Fruit fly (Drosophila melanogaster): ENCODE measurements around the gene CG15461.
"Not testable (repeated sequence)": the region's sequence is repeated elsewhere in the genome, so short reads cannot be mapped to it uniquely, and the experiment has no call there.

Gene CG15461

DNA sequence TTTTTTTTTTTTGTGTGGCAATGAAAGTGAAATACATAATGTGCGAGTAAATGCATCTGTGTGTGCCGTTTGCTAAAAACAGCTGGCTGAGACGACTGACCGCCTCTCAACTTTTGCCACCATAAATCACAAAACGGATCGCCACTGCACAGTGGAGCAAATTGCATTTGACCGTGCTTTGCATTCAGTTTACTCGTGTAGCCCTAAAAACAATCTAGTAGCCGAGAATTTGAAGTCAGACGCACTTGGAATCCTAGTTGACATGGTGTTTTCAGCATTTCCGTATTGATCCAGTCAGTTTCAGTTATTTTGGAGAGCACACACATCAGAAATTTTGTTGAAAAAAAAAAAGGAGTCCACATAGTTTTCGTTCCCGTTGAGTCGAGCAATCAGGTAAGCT, at the start of gene CG15461:
Gene CG15461 (plus strand): TSS at position 301 of the 400 bp plus-strand sequence.
- no peak for TF ChIP-seq noc (tag; optimal IDR thresholded peaks at IDR 0.05)

DNA sequence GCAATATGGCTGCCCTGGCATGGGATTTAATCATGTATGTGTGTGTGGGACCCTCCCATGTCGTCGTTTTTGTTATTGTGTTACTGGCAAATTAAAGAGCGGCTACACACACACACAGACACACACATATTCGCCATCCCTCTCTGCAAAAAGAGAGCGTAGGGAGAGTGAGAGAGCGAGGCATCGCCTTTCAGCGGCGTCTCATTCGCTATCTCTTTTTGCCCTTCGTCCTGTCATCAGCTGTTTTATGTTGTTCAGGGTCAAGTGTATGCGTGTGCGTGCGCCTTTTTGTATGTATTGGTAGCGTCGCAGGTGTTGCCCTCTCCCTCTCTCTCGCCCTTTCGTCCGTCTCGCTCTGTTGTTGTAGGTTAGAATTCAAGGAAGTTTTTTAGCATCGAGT, 49.1 kb upstream of the CG15461 start:
- TF ChIP-seq noc (tag; optimal IDR thresholded peaks at IDR 0.05) = no peak

DNA sequence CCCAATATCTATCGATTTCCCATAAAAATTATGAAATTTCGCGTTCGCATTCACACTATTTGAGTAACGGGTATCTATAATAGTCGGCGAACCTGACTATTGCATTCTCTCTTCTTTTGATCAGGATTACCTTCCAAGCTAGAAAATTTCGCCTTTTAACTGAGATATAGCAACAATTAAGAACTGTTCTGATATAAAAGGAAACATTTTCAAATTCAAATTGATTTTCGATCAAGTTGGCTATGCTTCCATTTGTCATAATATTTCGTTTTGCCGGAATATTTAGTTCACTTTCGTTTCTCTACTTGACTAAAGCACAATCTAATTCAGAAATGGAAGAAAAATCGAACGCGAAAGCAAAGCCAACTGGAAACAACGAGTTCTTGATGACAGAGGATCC, 39.9 kb upstream of the CG15461 start, which contains the start of gene CG42578:
Gene CG42578 (plus strand): TSS at position 301 of the 400 bp plus-strand sequence.
- not testable (repeated sequence) for TF ChIP-seq noc (tag; optimal IDR thresholded peaks at IDR 0.05)

dm6 chrX:20447865-20448584, 38.0 kb upstream of the CG15461 start:
- no peak for TF ChIP-seq noc (tag; optimal IDR thresholded peaks at IDR 0.05)

dm6 chrX:20448828-20449427, 37.1 kb upstream of the CG15461 start, which contains the start of gene tbc:
Gene tbc (plus strand): TSS chrX:20449331.
- no peak for TF ChIP-seq noc (tag; optimal IDR thresholded peaks at IDR 0.05)

DNA sequence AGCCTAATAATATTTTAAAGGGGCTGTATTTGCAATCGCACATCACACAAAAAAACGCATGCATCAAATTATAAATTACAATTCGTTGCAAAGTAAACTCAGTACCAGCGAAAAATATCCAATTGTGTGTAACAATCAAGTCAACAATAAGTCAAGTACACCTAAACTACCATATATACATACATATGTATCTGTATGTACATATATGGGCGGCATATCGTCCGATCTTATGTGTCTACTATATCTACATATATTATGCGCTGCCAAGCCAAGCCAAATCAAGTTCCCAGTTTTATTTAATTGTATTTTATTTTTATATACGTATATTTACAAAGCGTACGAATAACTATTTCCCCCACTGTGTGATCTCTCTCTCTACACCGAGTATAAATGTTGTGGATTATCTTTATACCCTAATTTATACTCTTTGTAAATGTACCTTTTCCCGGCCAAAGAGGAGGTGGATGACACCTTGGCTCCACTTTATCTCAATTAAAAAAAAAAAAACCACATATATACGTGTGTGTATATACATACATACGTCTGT, 19.5 kb upstream of the CG15461 start:
- no peak for TF ChIP-seq noc (tag; optimal IDR thresholded peaks at IDR 0.05)

DNA sequence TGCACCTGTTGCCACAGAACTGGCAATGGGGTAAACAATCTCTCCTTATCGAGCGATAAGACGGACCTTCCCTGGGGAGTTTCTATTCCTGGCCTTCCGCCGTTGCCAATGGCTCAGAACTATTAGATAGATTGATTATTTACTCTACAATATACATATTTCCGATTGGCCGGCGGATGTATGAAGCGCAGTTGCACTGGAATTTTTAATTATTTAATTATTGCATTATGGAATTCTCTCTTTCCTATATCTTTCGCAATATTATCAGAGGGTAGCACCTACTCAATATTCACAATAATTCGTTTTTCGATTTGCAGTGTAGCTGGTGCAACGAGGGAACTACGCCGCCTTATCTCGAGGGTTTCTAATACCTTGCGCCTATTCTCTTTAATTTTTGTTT, 18.8 kb upstream of the CG15461 start, which contains the start of gene GstT3:
Gene GstT3 (plus strand): TSS at position 301 of the 400 bp plus-strand sequence.
- no peak for TF ChIP-seq noc (tag; optimal IDR thresholded peaks at IDR 0.05)

dm6 chrX:20468192-20468591, 17.8 kb upstream of the CG15461 start:
- TF ChIP-seq noc (tag; optimal IDR thresholded peaks at IDR 0.05) = no peak

dm6 chrX:20470701-20471100, 15.3 kb upstream of the CG15461 start:
- no peak for TF ChIP-seq noc (tag; optimal IDR thresholded peaks at IDR 0.05)

DNA sequence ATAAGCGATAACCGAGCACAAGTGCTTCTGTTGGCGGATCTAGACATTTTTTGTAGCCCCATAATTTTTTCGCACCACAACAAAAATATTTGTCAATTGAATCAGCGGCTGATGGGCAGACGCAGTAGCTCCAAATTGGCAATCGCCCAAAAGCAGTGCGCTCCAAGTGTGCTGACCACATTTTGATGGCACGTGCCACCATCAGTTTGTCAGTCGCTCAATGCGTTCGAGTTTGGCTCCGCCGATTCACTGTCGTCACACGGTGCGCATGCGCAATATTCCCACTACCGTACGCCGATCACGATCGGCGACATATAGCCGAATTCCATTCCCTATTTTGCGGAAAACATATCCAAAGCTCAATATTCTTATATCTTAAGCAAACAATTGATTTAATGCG, 7.3 kb upstream of the CG15461 start:
- TF ChIP-seq noc (tag; optimal IDR thresholded peaks at IDR 0.05) = no peak

DNA sequence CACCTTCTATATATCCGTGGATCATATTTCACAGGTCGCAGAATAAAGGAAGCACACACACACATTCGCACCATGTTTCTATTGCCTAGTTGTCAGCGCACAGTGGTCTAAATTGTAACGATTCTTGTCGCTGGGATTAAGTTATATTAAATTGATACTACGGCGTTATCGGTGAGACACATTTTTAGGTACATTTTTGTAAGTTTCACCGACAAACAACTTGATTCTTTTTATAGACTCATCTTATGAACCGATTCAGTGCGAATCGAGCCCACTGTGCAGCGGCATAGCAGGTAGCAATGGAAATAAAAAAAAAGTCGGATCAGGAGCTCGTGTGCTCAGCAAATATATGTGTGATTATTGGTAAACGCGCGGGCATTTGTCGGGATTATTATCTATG, 5.6 kb upstream of the CG15461 start:
- peak; percentile 73 for TF ChIP-seq noc (tag; optimal IDR thresholded peaks at IDR 0.05)

dm6 chrX:20481404-20481803, 4.6 kb upstream of the CG15461 start:
- TF ChIP-seq noc (tag; optimal IDR thresholded peaks at IDR 0.05) = peak; percentile 80

DNA sequence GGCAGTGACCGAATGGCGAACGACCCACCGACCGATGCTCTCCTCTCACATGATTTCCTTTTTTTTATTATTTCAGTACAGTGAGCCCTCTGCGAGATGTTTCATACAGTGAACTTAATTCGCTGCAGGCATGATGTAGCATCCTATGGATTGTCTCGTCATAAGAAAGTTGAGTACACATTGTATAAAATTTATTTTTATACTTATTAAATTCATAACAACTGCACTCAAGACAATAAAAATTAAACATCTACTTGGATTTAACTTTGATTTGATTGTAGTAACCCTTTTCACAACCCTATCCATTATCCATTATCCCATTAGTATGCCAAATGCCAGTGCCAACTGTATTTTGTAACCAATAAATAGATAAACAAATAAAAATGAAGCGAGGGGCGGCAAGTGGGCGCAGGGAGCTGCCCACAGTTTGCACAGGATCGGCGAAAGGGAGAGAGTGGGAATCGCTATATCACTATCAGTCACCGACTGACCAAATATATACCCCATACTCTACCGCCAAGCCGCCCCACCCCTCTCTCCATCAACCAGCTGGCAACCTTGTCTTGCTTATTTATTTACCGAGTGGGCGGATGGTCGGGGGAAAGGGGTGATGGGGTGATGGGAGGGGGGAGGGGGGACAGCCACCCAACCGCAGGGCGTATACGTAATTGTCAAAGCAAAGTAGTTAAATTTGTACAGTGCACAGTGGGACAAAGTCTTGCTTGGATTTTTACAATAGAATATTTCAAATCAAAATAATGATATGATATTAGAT, 3.0 kb upstream of the CG15461 start:
- peak; percentile 60 for TF ChIP-seq noc (tag; optimal IDR thresholded peaks at IDR 0.05)

- peak; percentile 87 for TF ChIP-seq noc (tag; optimal IDR thresholded peaks at IDR 0.05)
Observed at dm6 chrX:20488701-20489122, 2.7 kb downstream of the CG15461 start.

dm6 chrX:20489382-20489994, 3.5 kb downstream of the CG15461 start:
- TF ChIP-seq noc (tag; optimal IDR thresholded peaks at IDR 0.05) = no peak

- TF ChIP-seq noc (tag; optimal IDR thresholded peaks at IDR 0.05) = no peak
Observed at dm6 chrX:20489995-20490393, 4.0 kb downstream of the CG15461 start.

Data from whole organism, larva.